Worm (Caenorhabditis elegans) whole organism, late embryonic: ENCODE data around the gene hpr-17.

Source experiments
- K02D7.2 ChIP-seq: sonication (generic microtip); optimal IDR thresholded peaks from 2 replicates; lab custom pipeline; 2017; ENCODE audit warnings: mild to moderate bottlenecking, missing genetic modification characterization, missing compliant biosample characterization
- ceh-19 ChIP-seq: fragments of 200-800 bp; sonication (Bioruptor generic); optimal IDR thresholded peaks from 2 replicates; lab custom pipeline; 2018; ENCODE audit warnings: mild to moderate bottlenecking, missing genetic modification characterization, missing compliant biosample characterization
- ceh-48 ChIP-seq: sonication (generic microtip); optimal IDR thresholded peaks from 2 replicates; lab custom pipeline; 2016; ENCODE audit warnings: missing genetic modification characterization, inconsistent platforms, missing compliant biosample characterization
- dmd-4 ChIP-seq: sonication (generic microtip); optimal IDR thresholded peaks from 2 replicates; lab custom pipeline; 2016; ENCODE audit warnings: borderline replicate concordance, missing genetic modification characterization, missing compliant biosample characterization
- elt-4 ChIP-seq: sonication (generic microtip); optimal IDR thresholded peaks from 2 replicates; lab custom pipeline; 2016; ENCODE audit warnings: missing genetic modification characterization, missing compliant biosample characterization
- fkh-6 ChIP-seq: sonication (generic microtip); optimal IDR thresholded peaks from 2 replicates; lab custom pipeline; 2016; ENCODE audit warnings: missing genetic modification characterization, missing compliant biosample characterization
- nhr-232 ChIP-seq: sonication (generic microtip); optimal IDR thresholded peaks from 2 replicates; lab custom pipeline; 2016; ENCODE audit warnings: missing genetic modification characterization, missing compliant biosample characterization
- sox-4 ChIP-seq: sonication (generic microtip); optimal IDR thresholded peaks from 2 replicates; lab custom pipeline; 2017; ENCODE audit warnings: mild to moderate bottlenecking, missing genetic modification characterization, inconsistent platforms, missing compliant biosample characterization

DNA sequence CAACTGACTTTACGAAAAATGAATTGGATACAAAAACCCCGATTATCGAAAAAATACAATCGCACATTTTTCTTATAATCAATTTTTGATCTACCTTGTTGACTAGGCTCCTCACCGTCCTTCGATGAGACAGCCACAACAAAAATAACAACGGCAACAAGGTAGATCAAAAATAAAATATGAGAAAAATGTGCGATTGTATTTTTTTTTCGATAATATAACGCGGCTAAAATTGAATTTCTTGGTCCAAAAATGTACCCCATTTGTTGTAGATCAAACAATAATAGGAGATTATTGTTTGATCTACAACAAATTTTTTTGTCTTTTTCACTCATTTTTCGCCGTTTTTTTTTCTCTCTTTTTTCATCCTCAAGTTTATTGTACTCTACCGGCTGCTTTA lies 26.3 kb downstream of the hpr-17 start:
- TF ChIP-seq elt-4 = no peak
- no peak for TF ChIP-seq sox-4
- no peak for TF ChIP-seq ceh-48
- no peak for TF ChIP-seq ceh-19 (GFP tag; lab: Kevin White, UChicago)
- no peak for TF ChIP-seq fkh-6
- no peak for TF ChIP-seq nhr-232 (tag; lab: Kevin White, UChicago)
- no peak for TF ChIP-seq K02D7.2 (tag; lab: Kevin White, UChicago)
- TF ChIP-seq dmd-4 (tag; lab: Kevin White, UChicago) = no peak
